Fruit fly (Drosophila melanogaster): Measurements from ENCODE around the gene dop.

dop gene

dm6 chr3L:15543467-15543866, 22.3 kb upstream of the dop start:
- no peak for TF ChIP-seq CG17801 (GFP tag; optimal IDR thresholded peaks at IDR 0.05; ENCODE audit: partially characterized antibody)

dm6 chr3L:15544455-15545415, 21.1 kb upstream of the dop start:
- no peak for TF ChIP-seq CG17801 (GFP tag; optimal IDR thresholded peaks at IDR 0.05; ENCODE audit: partially characterized antibody)

- no peak for TF ChIP-seq CG17801 (GFP tag; optimal IDR thresholded peaks at IDR 0.05; ENCODE audit: partially characterized antibody)
Observed at dm6 chr3L:15547187-15547790, 18.5 kb upstream of the dop start.

dm6 chr3L:15548843-15549242, 17.0 kb upstream of the dop start:
- TF ChIP-seq CG17801 (GFP tag; optimal IDR thresholded peaks at IDR 0.05; ENCODE audit: partially characterized antibody): no peak

dm6 chr3L:15553993-15554644, 11.7 kb upstream of the dop start, which contains the start of gene AGO2:
TSS of gene AGO2 (plus strand) at chr3L:15554113.
- peak; percentile 67 for TF ChIP-seq CG17801 (GFP tag; optimal IDR thresholded peaks at IDR 0.05; ENCODE audit: partially characterized antibody)

dm6 chr3L:15562727-15563057, 3.1 kb upstream of the dop start:
- TF ChIP-seq CG17801 (GFP tag; optimal IDR thresholded peaks at IDR 0.05; ENCODE audit: partially characterized antibody): no peak

dm6 chr3L:15563058-15563850, 2.6 kb upstream of the dop start, which contains the start of the genes CG7739 and SCCRO:
TSS of gene CG7739 (minus strand) at chr3L:15563065.
TSS of gene SCCRO (plus strand) at chr3L:15563427.
- peak; percentile 39 for TF ChIP-seq CG17801 (GFP tag; optimal IDR thresholded peaks at IDR 0.05; ENCODE audit: partially characterized antibody)

dm6 chr3L:15563851-15564106, 2.0 kb upstream of the dop start:
- no peak for TF ChIP-seq CG17801 (GFP tag; optimal IDR thresholded peaks at IDR 0.05; ENCODE audit: partially characterized antibody)

dm6 chr3L:15566484-15566955, 707 bp downstream of the dop start:
- TF ChIP-seq CG17801 (GFP tag; optimal IDR thresholded peaks at IDR 0.05; ENCODE audit: partially characterized antibody): peak; percentile 54

dm6 chr3L:15568748-15569147, 2.9 kb downstream of the dop start:
- TF ChIP-seq CG17801 (GFP tag; optimal IDR thresholded peaks at IDR 0.05; ENCODE audit: partially characterized antibody): no peak

dm6 chr3L:15570571-15570970, 4.8 kb downstream of the dop start:
- TF ChIP-seq CG17801 (GFP tag; optimal IDR thresholded peaks at IDR 0.05; ENCODE audit: partially characterized antibody): no peak

- TF ChIP-seq CG17801 (GFP tag; optimal IDR thresholded peaks at IDR 0.05; ENCODE audit: partially characterized antibody): no peak
Observed at dm6 chr3L:15576357-15576756, 10.5 kb downstream of the dop start, which contains the start of gene Ufsp2. TSS of gene Ufsp2 (plus strand) at chr3L:15576570.

- TF ChIP-seq CG17801 (GFP tag; optimal IDR thresholded peaks at IDR 0.05; ENCODE audit: partially characterized antibody): peak; percentile 44
Observed at dm6 chr3L:15580487-15580886, 14.7 kb downstream of the dop start, which contains the start of the genes mrn and CG12301. TSS of gene mrn (minus strand) at chr3L:15580537. TSS of gene CG12301 (plus strand) at chr3L:15580800.

- TF ChIP-seq CG17801 (GFP tag; optimal IDR thresholded peaks at IDR 0.05; ENCODE audit: partially characterized antibody): no peak
Observed at dm6 chr3L:15583504-15583903, 17.7 kb downstream of the dop start, which contains the start of gene AIMP2. TSS of gene AIMP2 (plus strand) at chr3L:15583638.
